Worm (Caenorhabditis elegans) whole organism, L3 larva: ENCODE results near the gene ZC373.5.

Experiments used
- R02D3.7 ChIP-seq: fragments of 150-350 bp; optimal IDR thresholded peaks from 2 replicates; lab custom pipeline; 2014; ENCODE audit warnings: missing biosample characterization, missing genetic modification characterization
- ZK546.5 ChIP-seq: sonication (generic microtip); optimal IDR thresholded peaks from 2 replicates; lab custom pipeline; 2017; ENCODE audit warnings: missing biosample characterization, missing genetic modification characterization
- aly-2 ChIP-seq: fragments of 150-350 bp; optimal IDR thresholded peaks from 2 replicates; lab custom pipeline; 2014; ENCODE audit warnings: missing biosample characterization, missing genetic modification characterization
- ama-1 ChIP-seq: fragments of 150-350 bp; optimal IDR thresholded peaks from 2 replicates; lab custom pipeline; 2018
- ceh-82 ChIP-seq: fragments of 150-350 bp; optimal IDR thresholded peaks from 2 replicates; lab custom pipeline; 2014; ENCODE audit warnings: missing biosample characterization, missing genetic modification characterization
- daf-12 ChIP-seq: fragments of 150-350 bp; optimal IDR thresholded peaks from 2 replicates; lab custom pipeline; 2014; ENCODE audit warnings: missing biosample characterization, missing genetic modification reagents, missing genetic modification characterization
- egl-5 ChIP-seq: fragments of 150-350 bp; optimal IDR thresholded peaks from 2 replicates; lab custom pipeline; 2017; ENCODE audit warnings: missing biosample characterization, missing genetic modification reagents, missing genetic modification characterization, inconsistent platforms
- elt-1 ChIP-seq: fragments of 150-350 bp; optimal IDR thresholded peaks from 2 replicates; lab custom pipeline; 2014; ENCODE audit warnings: missing biosample characterization, missing genetic modification characterization
- elt-2 ChIP-seq: sonication (generic microtip); optimal IDR thresholded peaks from 2 replicates; lab custom pipeline; 2016; ENCODE audit warnings: missing genetic modification reagents, mild to moderate bottlenecking, missing genetic modification characterization, missing compliant biosample characterization
- elt-3 ChIP-seq, 3 experiments: fragments of 150-350 bp in 1 of 3; sonication (generic microtip) in 2 of 3; optimal IDR thresholded peaks; 2 replicates in 2 of 3; 4 replicates in 1 of 3; lab custom pipeline; 2014 to 2017; ENCODE audit warnings: missing biosample characterization in 3 of 3, missing genetic modification characterization in 3 of 3
- eor-1 ChIP-seq, 2 experiments: fragments of 150-350 bp; optimal IDR thresholded peaks; 2 replicates each; lab custom pipeline; 2014 to 2018; ENCODE audit warnings: missing biosample characterization in 2 of 2, missing genetic modification characterization in 2 of 2
- jun-1 ChIP-seq: fragments of 150-350 bp; optimal IDR thresholded peaks from 2 replicates; lab custom pipeline; 2014; ENCODE audit warnings: missing biosample characterization, missing genetic modification reagents, missing genetic modification characterization
- lin-39 ChIP-seq: fragments of 150-350 bp; optimal IDR thresholded peaks from 2 replicates; lab custom pipeline; 2018; ENCODE audit warnings: missing biosample characterization, missing genetic modification reagents, missing genetic modification characterization
- lsy-12 ChIP-seq: sonication (generic microtip); optimal IDR thresholded peaks from 2 replicates; lab custom pipeline; 2016; ENCODE audit warnings: mild to moderate bottlenecking, missing genetic modification characterization, missing compliant biosample characterization
- mdl-1 ChIP-seq: fragments of 150-350 bp; optimal IDR thresholded peaks from 2 replicates; lab custom pipeline; 2014; ENCODE audit warnings: missing biosample characterization, missing genetic modification characterization
- mml-1 ChIP-seq: fragments of 150-350 bp; sonication (generic microtip); optimal IDR thresholded peaks from 3 replicates; lab custom pipeline; 2014; ENCODE audit warnings: missing biosample characterization, missing genetic modification characterization
- nfya-1 ChIP-seq: sonication (generic microtip); optimal IDR thresholded peaks from 2 replicates; lab custom pipeline; 2017; ENCODE audit warnings: missing genetic modification characterization, mild to moderate bottlenecking, missing compliant biosample characterization, antibody characterized with exemption, moderate library complexity; ENCODE audit not compliant: insufficient read depth
- nhr-23 ChIP-seq: fragments of 150-350 bp; optimal IDR thresholded peaks from 2 replicates; lab custom pipeline; 2014; ENCODE audit warnings: missing biosample characterization, missing genetic modification reagents, missing genetic modification characterization
- nhr-237 ChIP-seq: fragments of 150-350 bp; optimal IDR thresholded peaks from 2 replicates; lab custom pipeline; 2014; ENCODE audit warnings: missing biosample characterization, missing genetic modification characterization
- nhr-25 ChIP-seq: sonication (generic microtip); optimal IDR thresholded peaks from 2 replicates; lab custom pipeline; 2017; ENCODE audit warnings: missing biosample characterization, missing genetic modification characterization
- nhr-28 ChIP-seq: fragments of 150-350 bp; optimal IDR thresholded peaks from 2 replicates; lab custom pipeline; 2014; ENCODE audit warnings: missing biosample characterization, missing genetic modification characterization
- nhr-43 ChIP-seq: sonication (generic microtip); optimal IDR thresholded peaks from 2 replicates; lab custom pipeline; 2016; ENCODE audit warnings: mild to moderate bottlenecking, missing genetic modification characterization, missing compliant biosample characterization; ENCODE audit not compliant: poor library complexity, severe bottlenecking
- nhr-67 ChIP-seq: fragments of 150-350 bp; optimal IDR thresholded peaks from 2 replicates; lab custom pipeline; 2014; ENCODE audit warnings: missing biosample characterization, missing genetic modification characterization
- nhr-76 ChIP-seq: fragments of 150-350 bp; sonication (generic microtip); optimal IDR thresholded peaks from 5 replicates; lab custom pipeline; 2014; ENCODE audit warnings: missing biosample characterization, missing genetic modification characterization
- nhr-77 ChIP-seq: fragments of 150-350 bp; optimal IDR thresholded peaks from 2 replicates; lab custom pipeline; 2014; ENCODE audit warnings: missing biosample characterization, missing genetic modification characterization
- pha-4 ChIP-seq: fragments of 150-350 bp; optimal IDR thresholded peaks from 2 replicates; lab custom pipeline; 2014; ENCODE audit warnings: missing biosample characterization, missing genetic modification reagents, missing genetic modification characterization
- pqm-1 ChIP-seq: fragments of 150-350 bp; optimal IDR thresholded peaks from 2 replicates; lab custom pipeline; 2017; ENCODE audit warnings: missing biosample characterization, missing genetic modification characterization, inconsistent platforms
- sea-2 ChIP-seq: fragments of 150-350 bp; sonication (generic microtip); optimal IDR thresholded peaks from 4 replicates; lab custom pipeline; 2014; ENCODE audit warnings: missing biosample characterization, missing genetic modification reagents, missing genetic modification characterization
- skn-1 ChIP-seq: fragments of 150-350 bp; optimal IDR thresholded peaks from 2 replicates; lab custom pipeline; 2014; ENCODE audit warnings: missing biosample characterization, missing genetic modification characterization
- snpc-4 ChIP-seq: fragments of 150-350 bp; optimal IDR thresholded peaks from 2 replicates; lab custom pipeline; 2014; ENCODE audit warnings: missing biosample characterization, missing genetic modification characterization
- tbx-2 ChIP-seq: sonication (generic microtip); optimal IDR thresholded peaks from 2 replicates; lab custom pipeline; 2016; ENCODE audit warnings: mild to moderate bottlenecking, missing genetic modification characterization, missing compliant biosample characterization
- unc-39 ChIP-seq: sonication (generic microtip); optimal IDR thresholded peaks from 4 replicates; lab custom pipeline; 2017; ENCODE audit warnings: missing biosample characterization, missing genetic modification characterization
- unc-62 ChIP-seq: fragments of 150-350 bp; sonication (generic microtip); optimal IDR thresholded peaks from 4 replicates; lab custom pipeline; 2014; ENCODE audit warnings: missing biosample characterization, missing genetic modification reagents, missing genetic modification characterization
- zag-1 ChIP-seq: fragments of 150-350 bp; optimal IDR thresholded peaks from 2 replicates; lab custom pipeline; 2014; ENCODE audit warnings: missing biosample characterization, missing genetic modification characterization
- ztf-11 ChIP-seq: fragments of 150-350 bp; optimal IDR thresholded peaks from 2 replicates; lab custom pipeline; 2014; ENCODE audit warnings: missing biosample characterization, missing genetic modification characterization
- ztf-4 ChIP-seq: fragments of 150-350 bp; optimal IDR thresholded peaks from 2 replicates; lab custom pipeline; 2014; ENCODE audit warnings: missing biosample characterization, missing genetic modification characterization

The ZC373.5 gene

DNA sequence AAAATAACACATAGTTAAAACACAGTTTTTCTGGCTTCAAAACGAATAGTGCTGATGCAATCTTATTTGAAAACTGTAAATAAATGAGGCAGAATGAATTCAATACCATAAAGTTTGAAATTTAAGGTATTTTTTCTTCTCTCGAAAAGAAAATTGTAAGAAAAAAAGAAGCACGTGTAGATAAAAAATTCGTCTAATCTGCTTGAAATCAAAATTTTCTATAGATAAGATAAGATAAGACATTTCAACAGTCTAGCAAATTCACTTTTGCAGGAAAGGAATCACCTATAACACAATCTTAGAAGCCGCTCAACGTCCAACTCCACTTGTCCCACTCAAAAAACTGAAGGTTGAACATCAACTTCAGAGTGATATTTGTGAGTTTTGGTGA is 19.8 kb downstream of the ZC373.5 start:
- peak in 1 of 3 experiments; percentile 25 for TF ChIP-seq elt-3 (tag; optimal IDR thresholded peaks at IDR 0.05; lab: Kevin White, UChicago)
- TF ChIP-seq unc-39 (tag; lab: Kevin White, UChicago): no peak
- peak; percentile 71 for TF ChIP-seq elt-2 (tag; lab: Kevin White, UChicago)
- peak; percentile 25 for TF ChIP-seq pqm-1 (tag; lab: Kevin White, UChicago)

DNA sequence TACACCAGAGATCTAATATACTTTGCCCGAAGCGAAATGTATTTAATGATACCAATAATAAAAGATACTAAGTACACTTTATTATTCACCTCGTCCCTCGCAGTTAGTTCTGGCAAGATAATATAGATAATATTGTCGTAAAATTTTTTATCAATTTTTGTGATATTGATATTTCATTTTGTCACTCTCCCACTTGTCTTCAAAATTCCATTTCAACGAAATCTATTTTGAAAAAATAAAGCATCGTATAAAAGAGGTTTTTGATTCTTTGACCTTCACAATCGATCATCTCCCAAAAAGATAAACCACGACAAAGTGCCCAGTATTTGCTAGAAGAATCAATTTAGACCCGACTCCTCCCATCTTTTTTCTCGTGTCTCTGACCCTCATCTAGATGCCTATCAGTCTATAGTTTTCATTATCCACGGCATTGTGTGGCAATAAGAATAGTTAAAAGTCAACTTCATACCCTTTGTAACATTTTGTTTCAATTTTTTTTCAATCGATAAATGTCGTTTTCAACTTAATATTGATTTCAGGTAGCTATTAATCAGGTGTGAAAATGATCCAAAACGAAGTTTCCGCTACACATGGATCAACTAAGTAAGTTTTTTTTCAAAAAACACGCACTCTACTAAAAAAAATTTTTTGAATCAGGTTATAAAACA is 20.3 kb downstream of the ZC373.5 start, which contains the start of gene cbs-1:
cbs-1 (plus strand) TSS at position 534 of the 668 bp plus-strand sequence.
- TF ChIP-seq nfya-1 (no peak), lin-39 (tag; lab: Kevin White, UChicago) (no peak), egl-5 (tag; lab: Kevin White, UChicago) (no peak), unc-62 (GFP tag; lab: Kevin White, UChicago) (no peak), ceh-82 (tag; lab: Kevin White, UChicago) (no peak), snpc-4 (tag; lab: Kevin White, UChicago) (no peak), elt-1 (tag; lab: Kevin White, UChicago) (peak; percentile 27), nhr-67 (tag; lab: Kevin White, UChicago) (no peak), mml-1 (tag; lab: Kevin White, UChicago) (no peak), elt-2 (tag; lab: Kevin White, UChicago) (peak; percentile 88), ztf-11 (tag; lab: Kevin White, UChicago) (no peak), nhr-77 (tag; lab: Kevin White, UChicago) (no peak), ztf-4 (tag; lab: Kevin White, UChicago) (no peak), pqm-1 (tag; lab: Kevin White, UChicago) (peak; percentile 53), unc-39 (tag; lab: Kevin White, UChicago) (no peak), pha-4 (peak; percentile 19), jun-1 (tag; lab: Kevin White, UChicago) (no peak), nhr-25 (tag; lab: Kevin White, UChicago) (peak; percentile 38), elt-3 (tag; optimal IDR thresholded peaks at IDR 0.05; lab: Kevin White, UChicago) (no peak), R02D3.7 (tag; lab: Kevin White, UChicago) (no peak), ama-1 (lab: Kevin White, UChicago) (no peak)

DNA sequence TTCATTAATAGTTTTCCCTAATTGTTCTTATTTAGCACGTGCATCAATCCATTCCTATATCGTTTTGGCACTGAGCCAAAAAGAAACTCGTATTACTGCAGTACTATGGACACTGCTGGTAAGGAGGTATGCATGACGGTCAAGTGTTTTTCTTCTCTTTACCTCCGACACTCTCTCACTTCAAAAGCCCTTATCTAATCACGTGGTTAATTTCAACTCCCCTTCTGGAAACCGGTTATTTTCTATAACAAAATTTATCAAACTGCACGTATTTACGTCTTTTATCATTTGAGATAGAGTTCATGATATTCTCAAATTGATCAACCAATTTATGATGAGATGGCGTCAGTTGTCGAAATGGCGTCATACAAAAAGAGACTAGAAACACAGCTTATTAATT is 22.6 kb downstream of the ZC373.5 start:
- TF ChIP-seq nhr-23 (peak; percentile 56), pha-4 (peak; percentile 64), nhr-76 (no peak), mdl-1 (tag; lab: Kevin White, UChicago) (peak; percentile 38), nhr-25 (tag; lab: Kevin White, UChicago) (peak; percentile 36), pqm-1 (tag; lab: Kevin White, UChicago) (peak; percentile 90), eor-1 (tag; optimal IDR thresholded peaks at IDR 0.05; lab: Kevin White, UChicago) (no peak), daf-12 (tag; lab: Kevin White, UChicago) (no peak), aly-2 (tag; lab: Kevin White, UChicago) (no peak), ztf-4 (tag; lab: Kevin White, UChicago) (no peak), lsy-12 (tag; lab: Kevin White, UChicago) (peak; percentile 15), sea-2 (GFP tag; lab: Kevin White, UChicago) (no peak), nfya-1 (peak; percentile 4), nhr-67 (tag; lab: Kevin White, UChicago) (no peak), elt-3 (tag; optimal IDR thresholded peaks at IDR 0.05; lab: Kevin White, UChicago) (peak in 1 of 3 experiments; percentile 81), nhr-77 (tag; lab: Kevin White, UChicago) (no peak), elt-1 (tag; lab: Kevin White, UChicago) (no peak), skn-1 (tag; lab: Kevin White, UChicago) (peak; percentile 25), zag-1 (no peak), tbx-2 (tag; lab: Kevin White, UChicago) (no peak), nhr-43 (tag; lab: Kevin White, UChicago) (peak; percentile 61), jun-1 (tag; lab: Kevin White, UChicago) (peak; percentile 77), elt-2 (tag; lab: Kevin White, UChicago) (peak; percentile 93)

DNA sequence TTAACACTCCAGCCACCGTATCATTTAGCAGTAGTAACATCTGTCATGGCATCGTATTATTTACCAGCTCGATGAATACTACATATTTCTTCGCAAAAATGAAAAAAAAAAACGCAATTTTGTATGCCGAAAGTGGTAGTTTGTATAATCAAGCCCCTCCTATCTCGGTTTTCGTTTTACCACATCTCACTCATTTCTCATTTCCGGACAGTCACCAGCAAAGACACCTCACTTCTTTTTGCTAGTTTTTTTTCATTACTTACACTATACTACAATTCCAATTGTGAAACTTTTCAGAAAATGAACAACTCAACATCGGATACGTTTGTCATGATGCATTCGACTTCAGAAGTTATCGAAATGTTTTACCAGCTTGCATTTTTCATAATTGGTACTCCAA is 25.0 kb downstream of the ZC373.5 start, which contains the start of gene gnrr-3:
gnrr-3 (plus strand) TSS at position 301 of the 400 bp plus-strand sequence.
- no peak for TF ChIP-seq jun-1 (tag; lab: Kevin White, UChicago)
- TF ChIP-seq elt-2 (tag; lab: Kevin White, UChicago): no peak
- TF ChIP-seq ZK546.5 (tag; lab: Kevin White, UChicago): no peak
- no peak for TF ChIP-seq nhr-237
- no peak for TF ChIP-seq egl-5 (tag; lab: Kevin White, UChicago)
- no peak for TF ChIP-seq nhr-28
- TF ChIP-seq tbx-2 (tag; lab: Kevin White, UChicago): no peak
- TF ChIP-seq unc-39 (tag; lab: Kevin White, UChicago): no peak
- no peak for TF ChIP-seq sea-2 (GFP tag; lab: Kevin White, UChicago)
- TF ChIP-seq nfya-1: no peak
- TF ChIP-seq, all 47 proteins: peak for 0
